Worm (Caenorhabditis elegans) whole organism, L2 larva: ENCODE data around the gene R07C3.13.

ENCODE experiments used
- R02D3.7 ChIP-seq: fragments of 150-350 bp; optimal IDR thresholded peaks from 2 replicates; lab custom pipeline; 2014; ENCODE audit warnings: missing biosample characterization, missing genetic modification characterization
- ama-1 ChIP-seq: fragments of 150-350 bp; optimal IDR thresholded peaks from 2 replicates; lab custom pipeline; 2018; ENCODE audit warnings: inconsistent platforms
- egl-27 ChIP-seq: sonication (generic microtip); optimal IDR thresholded peaks from 3 replicates; lab custom pipeline; 2017; ENCODE audit warnings: missing biosample characterization, missing genetic modification reagents, missing genetic modification characterization
- elt-1 ChIP-seq: fragments of 150-350 bp; optimal IDR thresholded peaks from 2 replicates; lab custom pipeline; 2014; ENCODE audit warnings: missing biosample characterization, missing genetic modification characterization
- gmeb-1 ChIP-seq: fragments of 150-350 bp; optimal IDR thresholded peaks from 2 replicates; lab custom pipeline; 2014; ENCODE audit warnings: missing biosample characterization, missing genetic modification characterization
- mdl-1 ChIP-seq, 2 experiments: fragments of 150-350 bp in 1 of 2; sonication (generic microtip) in 1 of 2; optimal IDR thresholded peaks; 2 replicates each; lab custom pipeline; 2017; ENCODE audit warnings: missing biosample characterization in 2 of 2, missing genetic modification characterization in 2 of 2

DNA sequence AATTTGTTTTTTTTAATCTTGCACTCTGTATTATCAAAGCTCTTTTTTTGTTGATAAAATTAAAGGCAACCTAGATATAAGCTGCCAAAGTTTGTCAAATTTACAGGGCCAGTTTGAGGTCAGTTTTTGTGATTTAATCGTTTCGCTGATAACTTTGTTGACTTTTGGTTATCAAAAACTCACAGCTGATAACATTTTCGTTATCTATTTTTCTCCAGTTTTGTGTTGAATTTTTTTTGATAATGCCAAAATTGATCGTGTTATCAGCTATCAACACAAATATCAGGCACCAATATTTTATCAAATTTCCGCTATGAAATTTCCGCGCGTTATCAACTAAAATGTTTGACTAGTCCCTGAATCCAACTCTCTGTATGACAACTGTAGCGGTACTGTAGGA, 12.0 kb downstream of the R07C3.13 start:
- TF ChIP-seq R02D3.7 (tag; lab: Kevin White, UChicago): no peak
- TF ChIP-seq gmeb-1 (tag; lab: Kevin White, UChicago): peak; percentile 59
- no peak for TF ChIP-seq ama-1
- no peak for TF ChIP-seq mdl-1 (tag; optimal IDR thresholded peaks at IDR 0.05; lab: Kevin White, UChicago)
- TF ChIP-seq egl-27 (tag; lab: Kevin White, UChicago): peak; percentile 85
- TF ChIP-seq elt-1 (tag; lab: Kevin White, UChicago): no peak
